Fruit fly (Drosophila melanogaster): ENCODE data around the gene BicD.

dm6 chr2L:17429788-17430587 lies 43.0 kb downstream of the BicD start:
- TF ChIP-seq CTCF (optimal IDR thresholded peaks at IDR 0.05), result no peak
- no peak for TF ChIP-seq CG8478 (optimal IDR thresholded peaks at IDR 0.05)

All from S2 (cell line).